Fruit fly (Drosophila melanogaster): ENCODE data around the gene CG7394.
A peak's percentile ranks its signal among the peaks of the same experiment; 100 is the strongest.

Gene CG7394

dm6 chr3L:11547302-11547994, 14.3 kb upstream of the CG7394 start:
- TF ChIP-seq Dll (optimal IDR thresholded peaks at IDR 0.05) (no peak), psq (optimal IDR thresholded peaks at IDR 0.05) (no peak), CG8478 (optimal IDR thresholded peaks at IDR 0.05) (no peak), usp (GFP tag; optimal IDR thresholded peaks at IDR 0.05) (no peak), pan (optimal IDR thresholded peaks at IDR 0.05) (no peak), EcR (GFP tag; optimal IDR thresholded peaks at IDR 0.05) (no peak)

dm6 chr3L:11548009-11548408, 13.8 kb upstream of the CG7394 start:
- no peak for TF ChIP-seq EcR (GFP tag; optimal IDR thresholded peaks at IDR 0.05)
- TF ChIP-seq CG8478 (optimal IDR thresholded peaks at IDR 0.05), result no peak
- TF ChIP-seq usp (GFP tag; optimal IDR thresholded peaks at IDR 0.05), result no peak
- no peak for TF ChIP-seq psq (optimal IDR thresholded peaks at IDR 0.05)
- TF ChIP-seq Dll (optimal IDR thresholded peaks at IDR 0.05), result no peak
- no peak for TF ChIP-seq pan (optimal IDR thresholded peaks at IDR 0.05)

dm6 chr3L:11549432-11549831, 12.4 kb upstream of the CG7394 start:
- TF ChIP-seq usp (GFP tag; optimal IDR thresholded peaks at IDR 0.05), result no peak
- TF ChIP-seq pan (optimal IDR thresholded peaks at IDR 0.05), result no peak
- TF ChIP-seq EcR (GFP tag; optimal IDR thresholded peaks at IDR 0.05), result no peak
- TF ChIP-seq psq (optimal IDR thresholded peaks at IDR 0.05), result no peak
- no peak for TF ChIP-seq CG8478 (optimal IDR thresholded peaks at IDR 0.05)
- TF ChIP-seq Dll (optimal IDR thresholded peaks at IDR 0.05), result no peak

DNA sequence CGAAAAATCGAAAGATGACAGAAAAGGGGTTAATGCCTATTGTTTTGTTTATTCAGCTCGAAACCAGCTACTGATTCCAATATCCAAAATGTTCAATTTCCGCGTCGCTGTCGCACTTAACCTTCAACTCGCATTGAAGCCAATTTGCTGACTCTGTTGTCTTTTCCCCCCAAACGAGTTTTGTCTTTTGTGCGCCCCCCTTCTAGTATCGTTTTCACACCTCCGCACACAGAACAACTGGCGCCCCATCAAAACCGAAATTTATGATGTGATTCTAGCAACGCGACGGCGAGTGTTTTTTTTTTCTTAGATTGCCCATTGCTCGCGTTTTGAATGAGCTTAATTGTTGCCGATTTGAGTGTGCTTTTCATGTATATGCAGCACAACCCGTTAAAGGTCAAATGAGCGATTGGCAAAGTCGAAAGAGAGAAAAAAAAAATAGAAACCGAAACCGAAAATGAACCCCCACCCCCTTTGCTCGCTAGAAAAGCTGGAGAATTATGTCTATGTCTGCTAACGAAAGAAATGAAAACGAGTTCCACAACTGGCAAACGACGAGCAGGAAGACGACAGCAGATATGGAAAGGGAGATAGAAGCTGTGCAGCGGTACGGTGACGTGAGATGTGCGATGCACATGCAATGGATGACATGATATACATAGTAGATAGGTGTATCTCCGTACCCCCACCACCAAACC, 11.3 kb upstream of the CG7394 start:
- TF ChIP-seq Dll (optimal IDR thresholded peaks at IDR 0.05) (no peak), EcR (GFP tag; optimal IDR thresholded peaks at IDR 0.05) (no peak), psq (optimal IDR thresholded peaks at IDR 0.05) (no peak), usp (GFP tag; optimal IDR thresholded peaks at IDR 0.05) (no peak), CG8478 (optimal IDR thresholded peaks at IDR 0.05) (no peak), pan (optimal IDR thresholded peaks at IDR 0.05) (no peak)

dm6 chr3L:11551949-11552348, 9.8 kb upstream of the CG7394 start:
- TF ChIP-seq Dll (optimal IDR thresholded peaks at IDR 0.05) (no peak), psq (optimal IDR thresholded peaks at IDR 0.05) (no peak), CG8478 (optimal IDR thresholded peaks at IDR 0.05) (no peak), pan (optimal IDR thresholded peaks at IDR 0.05) (no peak), EcR (GFP tag; optimal IDR thresholded peaks at IDR 0.05) (no peak), usp (GFP tag; optimal IDR thresholded peaks at IDR 0.05) (no peak)

DNA sequence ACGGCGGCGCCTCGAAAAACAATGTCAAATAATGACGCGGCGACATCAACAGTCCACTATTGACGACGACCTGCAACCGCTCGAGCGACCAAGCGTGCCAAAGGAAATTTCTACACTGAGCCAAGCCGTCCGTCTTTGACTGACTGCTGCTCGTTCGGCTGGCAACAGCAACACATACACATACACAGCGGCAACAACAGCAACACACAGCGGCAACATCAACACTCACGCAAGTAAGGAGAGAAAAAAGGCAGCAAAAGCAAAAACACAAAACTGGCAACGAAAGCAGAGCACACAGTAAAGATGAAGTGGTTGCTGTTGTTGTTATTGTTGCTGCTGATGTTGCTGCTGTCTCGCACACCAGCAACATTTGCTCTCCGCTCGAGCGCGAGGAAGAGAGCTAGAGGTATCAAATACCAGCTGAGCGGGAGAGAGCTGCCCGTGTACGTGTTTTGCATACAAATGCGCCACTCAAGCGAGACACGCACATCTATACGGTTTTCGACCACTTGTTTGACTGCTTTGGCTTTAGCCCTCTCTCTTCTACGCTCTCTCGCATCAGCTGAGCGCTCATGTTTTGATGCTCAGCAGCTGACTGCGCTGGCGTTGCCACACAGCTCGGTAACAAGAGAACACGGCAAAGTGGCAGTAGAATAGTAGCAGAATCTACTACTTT, 8.7 kb upstream of the CG7394 start:
- no peak for TF ChIP-seq usp (GFP tag; optimal IDR thresholded peaks at IDR 0.05)
- peak; percentile 56 for TF ChIP-seq CG8478 (optimal IDR thresholded peaks at IDR 0.05)
- no peak for TF ChIP-seq EcR (GFP tag; optimal IDR thresholded peaks at IDR 0.05)
- peak; percentile 98 for TF ChIP-seq Dll (optimal IDR thresholded peaks at IDR 0.05)

DNA sequence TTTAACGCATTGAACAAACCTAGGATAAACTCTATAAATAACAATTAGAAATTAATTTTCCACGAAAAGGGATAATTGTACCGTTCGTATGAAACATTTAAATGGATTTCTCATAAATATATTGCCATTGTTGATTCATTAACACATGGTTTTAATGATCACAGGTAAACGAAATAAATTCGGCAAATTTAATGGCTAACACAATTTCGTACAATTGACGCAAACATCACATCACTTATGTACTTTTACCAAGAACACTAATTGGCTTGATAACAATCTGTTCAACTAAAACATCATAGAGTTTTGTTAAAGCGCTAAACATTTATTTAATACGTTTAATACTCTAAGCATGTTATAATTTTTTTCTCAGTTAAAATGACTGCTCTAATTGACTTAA, 8.1 kb upstream of the CG7394 start:
- no peak for TF ChIP-seq Dll (optimal IDR thresholded peaks at IDR 0.05)
- TF ChIP-seq CG8478 (optimal IDR thresholded peaks at IDR 0.05), result no peak
- no peak for TF ChIP-seq EcR (GFP tag; optimal IDR thresholded peaks at IDR 0.05)

DNA sequence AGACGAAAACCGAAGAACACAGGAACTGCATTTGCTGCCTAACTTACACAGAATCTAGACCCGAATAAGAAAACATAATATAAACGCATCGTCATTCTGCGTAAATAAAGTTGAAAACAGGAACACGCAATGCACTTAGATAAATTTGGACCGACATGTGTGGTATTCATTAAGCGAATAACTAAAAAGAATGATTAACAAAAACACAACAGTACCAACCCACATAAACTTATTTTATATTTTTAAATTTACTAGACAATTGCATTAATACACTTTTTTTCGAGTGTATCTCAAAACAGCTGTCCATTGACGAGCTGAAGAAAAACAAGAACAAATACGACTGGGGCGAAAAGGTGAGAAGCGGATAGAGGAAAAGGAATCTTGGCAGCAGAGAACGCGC, 7.5 kb upstream of the CG7394 start:
- TF ChIP-seq EcR (GFP tag; optimal IDR thresholded peaks at IDR 0.05), result no peak
- no peak for TF ChIP-seq pan (optimal IDR thresholded peaks at IDR 0.05)
- TF ChIP-seq Dll (optimal IDR thresholded peaks at IDR 0.05), result no peak
- TF ChIP-seq psq (optimal IDR thresholded peaks at IDR 0.05), result no peak
- no peak for TF ChIP-seq CG8478 (optimal IDR thresholded peaks at IDR 0.05)
- TF ChIP-seq usp (GFP tag; optimal IDR thresholded peaks at IDR 0.05), result no peak

DNA sequence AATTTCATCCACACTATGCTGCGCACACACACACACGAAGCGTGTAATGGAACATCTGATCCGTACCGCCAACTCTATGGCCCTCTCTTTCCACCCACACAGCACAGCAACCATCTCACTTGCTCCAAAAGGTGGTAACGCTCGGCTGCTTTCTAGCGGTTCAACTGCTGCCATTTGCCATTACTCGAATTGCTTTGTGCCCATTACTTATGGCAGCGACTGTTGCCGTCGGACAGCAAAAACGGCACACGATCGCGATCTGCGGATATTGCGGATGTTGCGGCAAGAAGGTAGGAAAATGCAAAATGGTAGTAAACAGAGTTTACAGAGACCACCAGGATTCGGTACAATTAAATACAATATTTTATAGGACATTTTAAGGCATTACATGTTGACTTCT, 7.0 kb upstream of the CG7394 start:
- TF ChIP-seq psq (optimal IDR thresholded peaks at IDR 0.05) (no peak), usp (GFP tag; optimal IDR thresholded peaks at IDR 0.05) (no peak)

dm6 chr3L:11555662-11556460, 5.9 kb upstream of the CG7394 start:
- TF ChIP-seq Dll (optimal IDR thresholded peaks at IDR 0.05) (no peak), psq (optimal IDR thresholded peaks at IDR 0.05) (no peak), CG8478 (optimal IDR thresholded peaks at IDR 0.05) (no peak), usp (GFP tag; optimal IDR thresholded peaks at IDR 0.05) (no peak), pan (optimal IDR thresholded peaks at IDR 0.05) (no peak), EcR (GFP tag; optimal IDR thresholded peaks at IDR 0.05) (no peak)

DNA sequence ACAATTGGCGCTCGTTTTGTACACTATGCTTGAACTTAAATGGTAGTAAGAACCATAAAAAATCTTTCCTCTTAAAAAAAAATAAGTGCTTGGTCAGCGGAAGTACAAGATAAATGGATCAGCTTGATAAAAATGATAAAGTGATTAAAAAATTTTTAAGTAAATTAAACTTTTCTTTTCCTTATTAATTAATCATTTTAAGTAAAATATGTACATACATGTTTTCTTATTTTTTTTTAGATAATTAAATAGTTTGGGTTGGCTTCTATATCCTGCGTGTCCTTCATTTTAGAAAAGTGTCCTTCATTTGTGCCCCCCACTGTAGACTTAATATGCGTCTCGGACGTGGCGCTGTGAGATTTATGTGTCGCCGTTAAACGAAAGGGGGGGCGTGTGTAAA, 5.2 kb upstream of the CG7394 start:
- no peak for TF ChIP-seq CG8478 (optimal IDR thresholded peaks at IDR 0.05)
- TF ChIP-seq pan (optimal IDR thresholded peaks at IDR 0.05), result no peak
- TF ChIP-seq Dll (optimal IDR thresholded peaks at IDR 0.05), result no peak
- TF ChIP-seq psq (optimal IDR thresholded peaks at IDR 0.05), result no peak
- no peak for TF ChIP-seq EcR (GFP tag; optimal IDR thresholded peaks at IDR 0.05)
- TF ChIP-seq usp (GFP tag; optimal IDR thresholded peaks at IDR 0.05), result no peak

dm6 chr3L:11557209-11557608, 4.6 kb upstream of the CG7394 start:
- TF ChIP-seq CG8478 (optimal IDR thresholded peaks at IDR 0.05) (no peak), usp (GFP tag; optimal IDR thresholded peaks at IDR 0.05) (no peak), psq (optimal IDR thresholded peaks at IDR 0.05) (no peak), EcR (GFP tag; optimal IDR thresholded peaks at IDR 0.05) (no peak), Dll (optimal IDR thresholded peaks at IDR 0.05) (no peak), pan (optimal IDR thresholded peaks at IDR 0.05) (no peak)

Measured in whole organism.